Fruit fly (Drosophila melanogaster) whole organism, wandering third instar larva: ENCODE results near the gene CG6325.

Experiments used
- Abd-B ChIP-seq: fragments of >200 bp; optimal IDR thresholded peaks from 2 replicates; lab custom pipeline; 2017; ENCODE audit warnings: missing biosample characterization, missing genetic modification characterization
- GATAd ChIP-seq: sonication (Bioruptor generic); optimal IDR thresholded peaks from 2 replicates; lab custom pipeline; 2016; ENCODE audit warnings: missing biosample characterization, missing genetic modification characterization
- HLH106 ChIP-seq: fragments of 200-800 bp; optimal IDR thresholded peaks from 3 replicates; lab custom pipeline; 2019; ENCODE audit warnings: missing biosample characterization, mild to moderate bottlenecking, missing genetic modification characterization, moderate library complexity
- N ChIP-seq: fragments of >200 bp; optimal IDR thresholded peaks from 2 replicates; lab custom pipeline; 2018; ENCODE audit warnings: missing biosample characterization, missing external identifiers, missing genetic modification characterization
- OdsH ChIP-seq: fragments of 200-800 bp; sonication (Bioruptor generic); optimal IDR thresholded peaks from 2 replicates; lab custom pipeline; 2016; ENCODE audit warnings: missing biosample characterization, mild to moderate bottlenecking, missing genetic modification characterization
- Rel ChIP-seq, 2 experiments: fragments of 200-800 bp; sonication (Bioruptor generic) in 1 of 2; optimal IDR thresholded peaks; 2 replicates in 1 of 2; 3 replicates in 1 of 2; lab custom pipeline; 2016 to 2019; ENCODE audit warnings: mild to moderate bottlenecking in 2 of 2, missing biosample characterization in 2 of 2, missing genetic modification characterization in 2 of 2, moderate library complexity in 1 of 2
- lola ChIP-seq: fragments of >200 bp; optimal IDR thresholded peaks from 2 replicates; lab custom pipeline; 2017; ENCODE audit warnings: missing biosample characterization, missing genetic modification characterization
- pan ChIP-seq: fragments of >200 bp; optimal IDR thresholded peaks from 2 replicates; lab custom pipeline; 2017
- psq ChIP-seq: fragments of 200-800 bp; sonication (Bioruptor generic); optimal IDR thresholded peaks from 3 replicates; lab custom pipeline; 2017; ENCODE audit warnings: missing biosample characterization, mild to moderate bottlenecking, missing genetic modification characterization, moderate library complexity
- sage ChIP-seq: fragments of 200-800 bp; sonication (Bioruptor generic); optimal IDR thresholded peaks from 2 replicates; lab custom pipeline; 2016; ENCODE audit warnings: missing biosample characterization, mild to moderate bottlenecking, missing genetic modification characterization
- woc ChIP-seq: sonication (Bioruptor generic); optimal IDR thresholded peaks from 2 replicates; lab custom pipeline; 2016; ENCODE audit warnings: missing biosample characterization, mild to moderate bottlenecking, missing genetic modification characterization

DNA sequence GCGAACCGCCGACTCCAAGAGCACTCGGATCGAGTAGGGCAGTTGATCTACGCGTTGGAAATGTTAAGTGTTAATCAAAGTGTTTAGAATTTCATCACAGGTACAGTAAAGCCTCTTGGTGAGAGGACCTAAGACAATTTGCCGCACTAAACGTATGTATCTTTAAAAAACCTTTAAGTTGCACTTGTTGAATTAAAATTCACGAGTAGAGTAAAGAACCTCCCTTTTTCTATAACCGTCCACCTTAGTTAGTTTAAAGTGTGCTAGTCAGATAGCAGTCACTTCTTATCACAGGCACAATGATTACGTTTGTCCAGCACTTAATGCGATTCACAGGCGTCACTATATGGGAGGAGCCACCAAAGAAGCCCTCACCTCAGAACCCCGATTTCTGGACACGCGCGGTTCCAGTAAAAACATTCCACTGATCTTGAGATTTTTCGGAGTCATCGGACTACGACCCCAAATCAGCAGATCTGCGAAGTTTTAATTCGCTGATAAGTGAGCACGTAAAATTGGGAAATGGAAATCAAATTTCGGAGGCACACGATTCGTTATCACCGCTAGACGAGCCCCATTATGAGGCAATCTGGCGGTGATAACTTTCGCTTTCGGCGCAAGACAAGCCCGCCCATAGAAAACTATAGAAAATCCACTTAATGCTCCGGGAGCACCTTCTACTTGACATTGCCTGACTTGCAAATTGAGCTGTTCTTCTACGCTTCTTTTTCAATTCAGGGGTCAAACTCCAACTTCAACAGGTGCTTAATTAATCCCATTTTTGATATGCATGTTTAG is 4.9 kb upstream of the CG6325 start:
- TF ChIP-seq sage (GFP tag; lab: Kevin White, UChicago) = no peak
- TF ChIP-seq Abd-B (GFP tag; lab: Kevin White, UChicago) = no peak
- TF ChIP-seq OdsH = peak; percentile 59
- no peak for TF ChIP-seq Rel (GFP tag; optimal IDR thresholded peaks at IDR 0.05; lab: Kevin White, UChicago)
- peak; percentile 75 for TF ChIP-seq Rel (tag; optimal IDR thresholded peaks at IDR 0.05; lab: Kevin White, UChicago)
- TF ChIP-seq N (GFP tag; lab: Kevin White, UChicago) = no peak
- TF ChIP-seq lola (GFP tag; lab: Kevin White, UChicago) = no peak
- peak; percentile 33 for TF ChIP-seq psq
- no peak for TF ChIP-seq pan (lab: Kevin White, UChicago)
- TF ChIP-seq woc (GFP tag; lab: Kevin White, UChicago) = no peak
- TF ChIP-seq GATAd (GFP tag; lab: Kevin White, UChicago) = no peak
- peak; percentile 87 for TF ChIP-seq HLH106 (tag; lab: Kevin White, UChicago)
